Worm (Caenorhabditis elegans): ENCODE data around the gene apl-1.

apl-1 gene

ce11 chrX:5087366-5087891 lies 29.2 kb downstream of the apl-1 start, which contains the start of gene pnk-4:
Gene pnk-4, plus strand, starts transcription at chrX:5087841.
- TF ChIP-seq ceh-16 (tag; optimal IDR thresholded peaks at IDR 0.05), result no peak
- TF ChIP-seq pqm-1 (tag; optimal IDR thresholded peaks at IDR 0.05), result peak; percentile 23
- peak; percentile 30 for TF ChIP-seq elt-2 (tag; optimal IDR thresholded peaks at IDR 0.05)
- no peak for TF ChIP-seq lin-15B (tag; optimal IDR thresholded peaks at IDR 0.05)

ce11 chrX:5086212-5086611 lies 30.5 kb downstream of the apl-1 start:
- TF ChIP-seq snpc-4 (tag; optimal IDR thresholded peaks at IDR 0.05) (peak; percentile 0), pha-4 (tag; optimal IDR thresholded peaks at IDR 0.05) (peak; percentile 72), hmg-11 (tag; optimal IDR thresholded peaks at IDR 0.05) (no peak), nfya-1 (tag; optimal IDR thresholded peaks at IDR 0.05; ENCODE audit: insufficient read depth) (no peak)

- TF ChIP-seq fkh-2 (tag; optimal IDR thresholded peaks at IDR 0.05), result no peak
- TF ChIP-seq zag-1 (tag; optimal IDR thresholded peaks at IDR 0.05), result no peak
- TF ChIP-seq nhr-11 (tag; optimal IDR thresholded peaks at IDR 0.05), result peak; percentile 72
- TF ChIP-seq ceh-9 (tag; optimal IDR thresholded peaks at IDR 0.05), result no peak
- no peak for TF ChIP-seq nhr-12 (tag; optimal IDR thresholded peaks at IDR 0.05)
- peak; percentile 17 for TF ChIP-seq unc-62 (GFP tag; optimal IDR thresholded peaks at IDR 0.05)
- peak; percentile 39 for TF ChIP-seq R02D3.7 (tag; optimal IDR thresholded peaks at IDR 0.05)
- TF ChIP-seq nhr-23 (tag; optimal IDR thresholded peaks at IDR 0.05), result peak; percentile 45
- no peak for TF ChIP-seq nhr-28 (tag; optimal IDR thresholded peaks at IDR 0.05)
- TF ChIP-seq elt-2 (tag; optimal IDR thresholded peaks at IDR 0.05), result peak; percentile 78
- TF ChIP-seq nhr-25 (tag; optimal IDR thresholded peaks at IDR 0.05), result peak; percentile 60
- no peak for TF ChIP-seq nhr-67 (tag; optimal IDR thresholded peaks at IDR 0.05)
- peak; percentile 28 for TF ChIP-seq ceh-28 (tag; optimal IDR thresholded peaks at IDR 0.05)
- TF ChIP-seq egl-27 (tag; optimal IDR thresholded peaks at IDR 0.05), result peak; percentile 85
- TF ChIP-seq sea-2 (GFP tag; optimal IDR thresholded peaks at IDR 0.05), result peak; percentile 3
- peak; percentile 80 for TF ChIP-seq nfya-1 (tag; optimal IDR thresholded peaks at IDR 0.05; ENCODE audit: insufficient read depth)
- no peak for TF ChIP-seq daf-12 (tag; optimal IDR thresholded peaks at IDR 0.05)
- TF ChIP-seq egl-5 (tag; optimal IDR thresholded peaks at IDR 0.05), result peak; percentile 57
- no peak for TF ChIP-seq elt-1 (tag; optimal IDR thresholded peaks at IDR 0.05)
- peak; percentile 86 for TF ChIP-seq lsy-12 (tag; optimal IDR thresholded peaks at IDR 0.05)
- TF ChIP-seq mml-1 (tag; optimal IDR thresholded peaks at IDR 0.05), result peak; percentile 10
- peak; percentile 84 for TF ChIP-seq tbx-2 (tag; optimal IDR thresholded peaks at IDR 0.05)
- TF ChIP-seq hmg-11 (tag; optimal IDR thresholded peaks at IDR 0.05), result peak; percentile 89
- no peak for TF ChIP-seq mdl-1 (tag; optimal IDR thresholded peaks at IDR 0.05)
- peak; percentile 26 for TF ChIP-seq snpc-4 (tag; optimal IDR thresholded peaks at IDR 0.05)
- peak; percentile 36 for TF ChIP-seq ceh-82 (tag; optimal IDR thresholded peaks at IDR 0.05)
- no peak for TF ChIP-seq nhr-237 (tag; optimal IDR thresholded peaks at IDR 0.05)
- TF ChIP-seq fkh-10 (GFP tag; optimal IDR thresholded peaks at IDR 0.05), result no peak
- TF ChIP-seq lin-15B (tag; optimal IDR thresholded peaks at IDR 0.05), result peak; percentile 26
- peak; percentile 16 for TF ChIP-seq aly-2 (tag; optimal IDR thresholded peaks at IDR 0.05)
- TF ChIP-seq pha-4 (tag; optimal IDR thresholded peaks at IDR 0.05), result peak; percentile 75
- peak; percentile 67 for TF ChIP-seq nhr-77 (tag; optimal IDR thresholded peaks at IDR 0.05)
- no peak for TF ChIP-seq ztf-4 (tag; optimal IDR thresholded peaks at IDR 0.05)
- peak; percentile 48 for TF ChIP-seq ztf-11 (tag; optimal IDR thresholded peaks at IDR 0.05)
- peak; percentile 61 for TF ChIP-seq unc-39 (tag; optimal IDR thresholded peaks at IDR 0.05)
- TF ChIP-seq fos-1 (tag; optimal IDR thresholded peaks at IDR 0.05), result peak; percentile 29
- TF ChIP-seq nhr-43 (tag; optimal IDR thresholded peaks at IDR 0.05; ENCODE audit: poor library complexity, severe bottlenecking), result peak; percentile 86
- no peak for TF ChIP-seq ama-1 (optimal IDR thresholded peaks at IDR 0.05)
- no peak for TF ChIP-seq pqm-1 (tag; optimal IDR thresholded peaks at IDR 0.05)
- TF ChIP-seq eor-1 (tag; optimal IDR thresholded peaks at IDR 0.05), result peak in 1 of 2 experiments; percentile 37
- peak; percentile 52 for TF ChIP-seq skn-1 (tag; optimal IDR thresholded peaks at IDR 0.05)
- TF ChIP-seq ZK546.5 (tag; optimal IDR thresholded peaks at IDR 0.05), result no peak
- TF ChIP-seq nhr-76 (tag; optimal IDR thresholded peaks at IDR 0.05), result peak; percentile 23
- TF ChIP-seq ceh-16 (tag; optimal IDR thresholded peaks at IDR 0.05), result no peak
- TF ChIP-seq lin-39 (tag; optimal IDR thresholded peaks at IDR 0.05), result peak; percentile 84
- peak; percentile 64 for TF ChIP-seq jun-1 (tag; optimal IDR thresholded peaks at IDR 0.05)
- peak in 1 of 3 experiments; percentile 40 for TF ChIP-seq elt-3 (tag; optimal IDR thresholded peaks at IDR 0.05)
Measured at ce11 chrX:5085465-5085864, 31.2 kb downstream of the apl-1 start.

Measured in whole organism, L3 larva.